Fruit fly (Drosophila melanogaster) whole organism, prepupa: ENCODE data around the gene CG13894.

ENCODE experiments used
- Blimp-1 ChIP-seq: fragments of 200-800 bp; sonication (Bioruptor generic); optimal IDR thresholded peaks from 3 replicates; lab custom pipeline; 2017; ENCODE audit warnings: missing biosample characterization, missing genetic modification characterization, mild to moderate bottlenecking, moderate library complexity, missing genetic modification reagents
- CG10631 ChIP-seq: fragments of 200-800 bp; sonication (Bioruptor generic); optimal IDR thresholded peaks from 2 replicates; lab custom pipeline; 2016; ENCODE audit warnings: missing biosample characterization, missing genetic modification characterization
- CG3032 ChIP-seq: fragments of 200-800 bp; optimal IDR thresholded peaks from 2 replicates; lab custom pipeline; 2019; ENCODE audit warnings: missing biosample characterization, mild to moderate bottlenecking, missing genetic modification characterization, moderate library complexity
- CG31627 ChIP-seq: fragments of 200-800 bp; sonication (Bioruptor generic); optimal IDR thresholded peaks from 3 replicates; lab custom pipeline; 2016; ENCODE audit warnings: missing biosample characterization, missing genetic modification characterization
- CG34406 ChIP-seq: fragments of 200-800 bp; sonication (Bioruptor generic); optimal IDR thresholded peaks from 3 replicates; lab custom pipeline; 2016; ENCODE audit warnings: missing biosample characterization, missing genetic modification characterization
- CG3919 ChIP-seq: fragments of 200-800 bp; sonication (Bioruptor generic); optimal IDR thresholded peaks from 3 replicates; lab custom pipeline; 2016; ENCODE audit warnings: missing biosample characterization, missing genetic modification characterization
- CG6163 ChIP-seq: fragments of 200-800 bp; sonication (Bioruptor generic); IDR thresholded peaks from 3 replicates; pipeline ENCODE4 v1.3.6; 2022; ENCODE audit warnings: missing biosample characterization, missing genetic modification characterization
- CG6276 ChIP-seq: fragments of 200-800 bp; sonication (Bioruptor generic); optimal IDR thresholded peaks from 2 replicates; lab custom pipeline; 2017; ENCODE audit warnings: missing biosample characterization, mild to moderate bottlenecking, missing genetic modification characterization
- CG6792 ChIP-seq: fragments of 200-800 bp; sonication (Bioruptor generic); optimal IDR thresholded peaks from 3 replicates; lab custom pipeline; 2016; ENCODE audit warnings: missing biosample characterization, missing genetic modification characterization
- CG6808 ChIP-seq: fragments of 200-800 bp; sonication (Bioruptor generic); optimal IDR thresholded peaks from 3 replicates; lab custom pipeline; 2017; ENCODE audit warnings: missing biosample characterization, missing genetic modification characterization, mild to moderate bottlenecking, moderate library complexity, missing genetic modification reagents
- CG6854 ChIP-seq: fragments of 200-800 bp; sonication (Bioruptor generic); optimal IDR thresholded peaks from 2 replicates; lab custom pipeline; 2017; ENCODE audit warnings: missing biosample characterization, mild to moderate bottlenecking, missing genetic modification characterization
- CG8119 ChIP-seq: fragments of 200-800 bp; sonication (Bioruptor generic); IDR thresholded peaks from 3 replicates; pipeline ENCODE4 v1.3.6; 2022; ENCODE audit warnings: missing biosample characterization, missing genetic modification characterization
- CG8319 ChIP-seq: fragments of 200-800 bp; sonication (Bioruptor generic); optimal IDR thresholded peaks from 3 replicates; lab custom pipeline; 2016; ENCODE audit warnings: missing biosample characterization, missing genetic modification characterization
- Eip75B ChIP-seq: fragments of 200-800 bp; sonication (Bioruptor generic); optimal IDR thresholded peaks from 3 replicates; lab custom pipeline; 2016; ENCODE audit warnings: missing biosample characterization, missing genetic modification characterization
- Eip93F ChIP-seq: fragments of 200-800 bp; sonication (Bioruptor generic); optimal IDR thresholded peaks from 2 replicates; lab custom pipeline; 2016; ENCODE audit warnings: missing biosample characterization, mild to moderate bottlenecking, missing genetic modification characterization
- Ets21C ChIP-seq: fragments of 200-800 bp; sonication (Bioruptor generic); optimal IDR thresholded peaks from 3 replicates; lab custom pipeline; 2016; ENCODE audit warnings: missing biosample characterization, missing genetic modification characterization
- Gug ChIP-seq: fragments of 200-800 bp; sonication (Bioruptor generic); IDR thresholded peaks from 2 replicates; pipeline ENCODE4 v1.3.6; 2022; ENCODE audit warnings: missing biosample characterization, missing genetic modification characterization
- Hr39 ChIP-seq: fragments of 200-800 bp; sonication (Bioruptor generic); optimal IDR thresholded peaks from 2 replicates; lab custom pipeline; 2016; ENCODE audit warnings: missing biosample characterization, missing genetic modification characterization
- Hr4 ChIP-seq: fragments of 200-800 bp; sonication (Bioruptor generic); optimal IDR thresholded peaks from 3 replicates; lab custom pipeline; 2016; ENCODE audit warnings: missing biosample characterization, missing genetic modification characterization
- Lpt ChIP-seq: fragments of 200-800 bp; sonication (Bioruptor generic); optimal IDR thresholded peaks from 3 replicates; lab custom pipeline; 2016; ENCODE audit warnings: missing biosample characterization, missing genetic modification characterization
- OdsH ChIP-seq: fragments of 200-800 bp; sonication (Bioruptor generic); optimal IDR thresholded peaks from 3 replicates; lab custom pipeline; 2016; ENCODE audit warnings: missing biosample characterization, missing genetic modification characterization
- Smox ChIP-seq: fragments of 200-800 bp; sonication (Bioruptor generic); optimal IDR thresholded peaks from 3 replicates; lab custom pipeline; 2016; ENCODE audit warnings: missing biosample characterization, missing genetic modification characterization
- Sox102F ChIP-seq: fragments of 200-800 bp; sonication (Bioruptor generic); optimal IDR thresholded peaks from 2 replicates; lab custom pipeline; 2016; ENCODE audit warnings: missing biosample characterization, mild to moderate bottlenecking, missing genetic modification characterization
- Sox14 ChIP-seq: fragments of 200-800 bp; sonication (Bioruptor generic); optimal IDR thresholded peaks from 3 replicates; lab custom pipeline; 2016; ENCODE audit warnings: missing biosample characterization, missing genetic modification characterization
- achi ChIP-seq: fragments of 200-800 bp; sonication (Bioruptor generic); optimal IDR thresholded peaks from 3 replicates; lab custom pipeline; 2016; ENCODE audit warnings: missing biosample characterization, missing genetic modification characterization
- acj6 ChIP-seq: fragments of 200-800 bp; sonication (Bioruptor generic); optimal IDR thresholded peaks from 3 replicates; lab custom pipeline; 2016; ENCODE audit warnings: missing biosample characterization, missing genetic modification characterization
- cyc ChIP-seq: fragments of 200-800 bp; sonication (Bioruptor generic); optimal IDR thresholded peaks from 3 replicates; lab custom pipeline; 2016; ENCODE audit warnings: missing biosample characterization, missing genetic modification characterization
- dac ChIP-seq: fragments of 200-800 bp; sonication (Bioruptor generic); optimal IDR thresholded peaks from 2 replicates; lab custom pipeline; 2017; ENCODE audit warnings: missing biosample characterization, mild to moderate bottlenecking, missing genetic modification characterization
- eg ChIP-seq: fragments of 200-800 bp; sonication (Bioruptor generic); IDR thresholded peaks from 3 replicates; pipeline ENCODE4 v1.3.6; 2022; ENCODE audit warnings: missing biosample characterization, missing genetic modification characterization
- esn ChIP-seq: fragments of 200-800 bp; sonication (Bioruptor generic); optimal IDR thresholded peaks from 2 replicates; lab custom pipeline; 2016; ENCODE audit warnings: missing biosample characterization, mild to moderate bottlenecking, missing genetic modification characterization, moderate library complexity
- fkh ChIP-seq: fragments of 200-800 bp; sonication (Bioruptor generic); optimal IDR thresholded peaks from 3 replicates; lab custom pipeline; 2017; ENCODE audit warnings: missing biosample characterization, mild to moderate bottlenecking, missing genetic modification characterization, moderate library complexity
- pdm3 ChIP-seq: fragments of 200-800 bp; sonication (Bioruptor generic); optimal IDR thresholded peaks from 3 replicates; lab custom pipeline; 2016; ENCODE audit warnings: missing biosample characterization, missing genetic modification characterization
- salr ChIP-seq, 2 experiments: fragments of 200-800 bp; sonication (Bioruptor generic); optimal IDR thresholded peaks; 3 replicates each; lab custom pipeline; 2016 to 2018; ENCODE audit warnings: missing biosample characterization in 2 of 2, missing genetic modification characterization in 2 of 2, mild to moderate bottlenecking in 1 of 2
- ss ChIP-seq, 2 experiments: fragments of 200-800 bp; sonication (Bioruptor generic); optimal IDR thresholded peaks; 2 replicates in 1 of 2; 3 replicates in 1 of 2; lab custom pipeline; 2017 to 2018; ENCODE audit warnings: mild to moderate bottlenecking in 2 of 2, missing biosample characterization in 2 of 2, missing genetic modification characterization in 2 of 2, moderate library complexity in 1 of 2
- svp ChIP-seq: fragments of 200-800 bp; sonication (Bioruptor generic); peaks from one replicate; lab custom pipeline; 2016; ENCODE audit warnings: missing biosample characterization, missing genetic modification characterization
- vri ChIP-seq: fragments of 200-800 bp; sonication (Bioruptor generic); optimal IDR thresholded peaks from 3 replicates; lab custom pipeline; 2016; ENCODE audit warnings: missing biosample characterization, mild to moderate bottlenecking, missing genetic modification characterization

Gene CG13894

dm6 chr3L:733845-734697 is 35.1 kb upstream of the CG13894 start (continued):
- TF ChIP-seq Lpt (GFP tag; lab: Kevin White, UChicago) (peak; percentile 33), vri (GFP tag; lab: Kevin White, UChicago) (no peak), OdsH (GFP tag; lab: Kevin White, UChicago) (peak; percentile 76), CG8319 (GFP tag; lab: Kevin White, UChicago) (peak; percentile 40), Sox14 (GFP tag; lab: Kevin White, UChicago) (peak; percentile 18), CG6808 (peak; percentile 83), CG6792 (GFP tag; lab: Kevin White, UChicago) (peak; percentile 79), Sox102F (GFP tag; lab: Kevin White, UChicago) (no peak), Blimp-1 (GFP tag; lab: Kevin White, UChicago) (no peak), esn (GFP tag; lab: Kevin White, UChicago) (peak; percentile 3), svp (GFP tag; lab: Kevin White, UChicago) (peak; percentile 26), cyc (GFP tag; lab: Kevin White, UChicago) (no peak), CG6163 (GFP tag; lab: Robert Waterston, UW) (peak; percentile 38; the same call in 2 of the 3 replicates), CG31627 (GFP tag; lab: Kevin White, UChicago) (no peak), dac (GFP tag; lab: Kevin White, UChicago) (peak; percentile 67), Eip93F (no peak), CG6276 (GFP tag; lab: Kevin White, UChicago) (peak; percentile 48), Gug (GFP tag; lab: Robert Waterston, UW) (peak; percentile 13; the same call in 1 of the 2 replicates), CG34406 (GFP tag; lab: Kevin White, UChicago) (peak; percentile 77), achi (GFP tag; lab: Kevin White, UChicago) (peak; percentile 73), eg (GFP tag; lab: Robert Waterston, UW) (peak; percentile 48; the same call in 2 of the 3 replicates), CG8119 (GFP tag; lab: Robert Waterston, UW) (peak; percentile 77), CG6854 (GFP tag; lab: Kevin White, UChicago) (no peak), Smox (GFP tag; lab: Kevin White, UChicago) (no peak), Hr39 (GFP tag; lab: Kevin White, UChicago) (no peak), CG3032 (tag; lab: Kevin White, UChicago) (peak; percentile 84), Hr4 (GFP tag; lab: Kevin White, UChicago) (peak; percentile 69), pdm3 (GFP tag; lab: Kevin White, UChicago) (peak; percentile 72), salr (GFP tag; optimal IDR thresholded peaks at IDR 0.05; lab: Kevin White, UChicago) (peak; percentile 54 to 81), fkh (GFP tag; lab: Kevin White, UChicago) (peak; percentile 11), CG3919 (peak; percentile 72), Eip75B (GFP tag; lab: Kevin White, UChicago) (peak; percentile 79), acj6 (peak; percentile 70), CG10631 (GFP tag; lab: Kevin White, UChicago) (peak; percentile 89)
- TF ChIP-seq, all 60 proteins: peak for 44

DNA sequence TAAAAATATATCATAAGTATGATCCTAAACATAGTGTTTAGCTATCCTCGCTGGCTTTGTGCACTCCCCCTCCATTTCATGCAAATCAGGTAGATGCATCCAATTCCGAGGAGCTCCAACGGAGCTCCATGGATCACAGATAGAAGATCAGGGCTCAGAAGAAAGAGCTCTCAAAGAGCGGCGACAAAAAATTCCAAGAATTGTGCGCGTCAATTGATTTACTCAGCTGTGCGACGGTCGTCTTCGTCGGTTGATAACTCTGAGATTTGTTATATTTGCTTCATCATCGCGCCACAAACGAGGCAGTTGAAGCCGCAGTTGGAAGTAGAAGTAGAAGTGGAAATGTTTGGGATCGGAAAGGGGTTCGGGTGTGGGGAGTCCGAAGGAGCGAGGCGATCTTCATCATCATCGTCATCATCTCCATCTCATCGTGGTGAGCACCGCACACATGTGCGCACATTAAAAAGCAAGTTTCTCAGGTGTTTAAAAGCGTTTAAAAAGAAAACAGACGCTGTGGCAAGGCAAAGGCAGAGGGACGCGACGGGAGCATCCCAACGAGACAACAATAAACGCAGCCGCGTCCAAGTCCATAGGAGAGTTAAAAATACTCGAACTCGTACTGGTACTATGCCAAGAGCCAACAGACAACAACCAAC is 34.4 kb upstream of the CG13894 start:
- TF ChIP-seq svp (GFP tag; lab: Kevin White, UChicago): peak; percentile 1
- TF ChIP-seq ss (GFP tag; optimal IDR thresholded peaks at IDR 0.05; lab: Kevin White, UChicago): no peak
- TF ChIP-seq Ets21C: no peak
- no peak for TF ChIP-seq Sox102F (GFP tag; lab: Kevin White, UChicago)
- TF ChIP-seq, all 60 proteins: peak for 1
